Worm (Caenorhabditis elegans) whole organism, L3 larva: ENCODE measurements around the gene ZK1320.7.
A peak's percentile ranks its signal among the peaks of the same experiment; 100 is the strongest.

ENCODE experiments used
- R02D3.7 ChIP-seq: fragments of 150-350 bp; optimal IDR thresholded peaks from 2 replicates; lab custom pipeline; 2014; ENCODE audit warnings: missing biosample characterization, missing genetic modification characterization
- ZK546.5 ChIP-seq: sonication (generic microtip); optimal IDR thresholded peaks from 2 replicates; lab custom pipeline; 2017; ENCODE audit warnings: missing biosample characterization, missing genetic modification characterization
- aly-2 ChIP-seq: fragments of 150-350 bp; optimal IDR thresholded peaks from 2 replicates; lab custom pipeline; 2014; ENCODE audit warnings: missing biosample characterization, missing genetic modification characterization
- ceh-16 ChIP-seq: sonication (generic microtip); optimal IDR thresholded peaks from 2 replicates; lab custom pipeline; 2017; ENCODE audit warnings: missing biosample characterization, missing genetic modification characterization
- ceh-9 ChIP-seq: sonication (generic microtip); optimal IDR thresholded peaks from 2 replicates; lab custom pipeline; 2018; ENCODE audit warnings: missing biosample characterization, missing genetic modification characterization
- daf-12 ChIP-seq: fragments of 150-350 bp; optimal IDR thresholded peaks from 2 replicates; lab custom pipeline; 2014; ENCODE audit warnings: missing biosample characterization, missing genetic modification reagents, missing genetic modification characterization
- elt-2 ChIP-seq: sonication (generic microtip); optimal IDR thresholded peaks from 2 replicates; lab custom pipeline; 2016; ENCODE audit warnings: missing genetic modification reagents, mild to moderate bottlenecking, missing genetic modification characterization, missing compliant biosample characterization
- elt-3 ChIP-seq, 3 experiments: fragments of 150-350 bp in 1 of 3; sonication (generic microtip) in 2 of 3; optimal IDR thresholded peaks; 2 replicates in 2 of 3; 4 replicates in 1 of 3; lab custom pipeline; 2014 to 2017; ENCODE audit warnings: missing biosample characterization in 3 of 3, missing genetic modification characterization in 3 of 3
- eor-1 ChIP-seq, 2 experiments: fragments of 150-350 bp; optimal IDR thresholded peaks; 2 replicates each; lab custom pipeline; 2014 to 2018; ENCODE audit warnings: missing biosample characterization in 2 of 2, missing genetic modification characterization in 2 of 2
- fkh-10 ChIP-seq: sonication (generic microtip); optimal IDR thresholded peaks from 2 replicates; lab custom pipeline; 2017; ENCODE audit warnings: missing biosample characterization, missing genetic modification reagents, missing genetic modification characterization
- fkh-2 ChIP-seq: fragments of 150-350 bp; optimal IDR thresholded peaks from 2 replicates; lab custom pipeline; 2014; ENCODE audit warnings: missing biosample characterization, missing genetic modification reagents, missing genetic modification characterization
- fos-1 ChIP-seq: fragments of 150-350 bp; optimal IDR thresholded peaks from 2 replicates; lab custom pipeline; 2014; ENCODE audit warnings: missing biosample characterization, missing genetic modification characterization
- hmg-11 ChIP-seq: sonication (generic microtip); optimal IDR thresholded peaks from 2 replicates; lab custom pipeline; 2016; ENCODE audit warnings: missing genetic modification characterization, missing compliant biosample characterization
- lin-15B ChIP-seq: fragments of 150-350 bp; optimal IDR thresholded peaks from 2 replicates; lab custom pipeline; 2014; ENCODE audit warnings: missing biosample characterization, missing genetic modification characterization
- lin-39 ChIP-seq: fragments of 150-350 bp; optimal IDR thresholded peaks from 2 replicates; lab custom pipeline; 2018; ENCODE audit warnings: missing biosample characterization, missing genetic modification reagents, missing genetic modification characterization
- lsy-12 ChIP-seq: sonication (generic microtip); optimal IDR thresholded peaks from 2 replicates; lab custom pipeline; 2016; ENCODE audit warnings: mild to moderate bottlenecking, missing genetic modification characterization, missing compliant biosample characterization
- mdl-1 ChIP-seq: fragments of 150-350 bp; optimal IDR thresholded peaks from 2 replicates; lab custom pipeline; 2014; ENCODE audit warnings: missing biosample characterization, missing genetic modification characterization
- mml-1 ChIP-seq: fragments of 150-350 bp; sonication (generic microtip); optimal IDR thresholded peaks from 3 replicates; lab custom pipeline; 2014; ENCODE audit warnings: missing biosample characterization, missing genetic modification characterization
- nfya-1 ChIP-seq: sonication (generic microtip); optimal IDR thresholded peaks from 2 replicates; lab custom pipeline; 2017; ENCODE audit warnings: missing genetic modification characterization, mild to moderate bottlenecking, missing compliant biosample characterization, antibody characterized with exemption, moderate library complexity; ENCODE audit not compliant: insufficient read depth
- nhr-11 ChIP-seq: fragments of 150-350 bp; optimal IDR thresholded peaks from 2 replicates; lab custom pipeline; 2014; ENCODE audit warnings: missing biosample characterization, missing genetic modification characterization
- nhr-23 ChIP-seq: fragments of 150-350 bp; optimal IDR thresholded peaks from 2 replicates; lab custom pipeline; 2014; ENCODE audit warnings: missing biosample characterization, missing genetic modification reagents, missing genetic modification characterization
- nhr-25 ChIP-seq: sonication (generic microtip); optimal IDR thresholded peaks from 2 replicates; lab custom pipeline; 2017; ENCODE audit warnings: missing biosample characterization, missing genetic modification characterization
- nhr-28 ChIP-seq: fragments of 150-350 bp; optimal IDR thresholded peaks from 2 replicates; lab custom pipeline; 2014; ENCODE audit warnings: missing biosample characterization, missing genetic modification characterization
- nhr-43 ChIP-seq: sonication (generic microtip); optimal IDR thresholded peaks from 2 replicates; lab custom pipeline; 2016; ENCODE audit warnings: mild to moderate bottlenecking, missing genetic modification characterization, missing compliant biosample characterization; ENCODE audit not compliant: poor library complexity, severe bottlenecking
- nhr-67 ChIP-seq: fragments of 150-350 bp; optimal IDR thresholded peaks from 2 replicates; lab custom pipeline; 2014; ENCODE audit warnings: missing biosample characterization, missing genetic modification characterization
- nhr-77 ChIP-seq: fragments of 150-350 bp; optimal IDR thresholded peaks from 2 replicates; lab custom pipeline; 2014; ENCODE audit warnings: missing biosample characterization, missing genetic modification characterization
- pha-4 ChIP-seq: fragments of 150-350 bp; optimal IDR thresholded peaks from 2 replicates; lab custom pipeline; 2014; ENCODE audit warnings: missing biosample characterization, missing genetic modification reagents, missing genetic modification characterization
- pqm-1 ChIP-seq: fragments of 150-350 bp; optimal IDR thresholded peaks from 2 replicates; lab custom pipeline; 2017; ENCODE audit warnings: missing biosample characterization, missing genetic modification characterization, inconsistent platforms
- skn-1 ChIP-seq: fragments of 150-350 bp; optimal IDR thresholded peaks from 2 replicates; lab custom pipeline; 2014; ENCODE audit warnings: missing biosample characterization, missing genetic modification characterization
- snpc-4 ChIP-seq: fragments of 150-350 bp; optimal IDR thresholded peaks from 2 replicates; lab custom pipeline; 2014; ENCODE audit warnings: missing biosample characterization, missing genetic modification characterization
- unc-39 ChIP-seq: sonication (generic microtip); optimal IDR thresholded peaks from 4 replicates; lab custom pipeline; 2017; ENCODE audit warnings: missing biosample characterization, missing genetic modification characterization
- unc-62 ChIP-seq: fragments of 150-350 bp; sonication (generic microtip); optimal IDR thresholded peaks from 4 replicates; lab custom pipeline; 2014; ENCODE audit warnings: missing biosample characterization, missing genetic modification reagents, missing genetic modification characterization
- zag-1 ChIP-seq: fragments of 150-350 bp; optimal IDR thresholded peaks from 2 replicates; lab custom pipeline; 2014; ENCODE audit warnings: missing biosample characterization, missing genetic modification characterization
- ztf-11 ChIP-seq: fragments of 150-350 bp; optimal IDR thresholded peaks from 2 replicates; lab custom pipeline; 2014; ENCODE audit warnings: missing biosample characterization, missing genetic modification characterization
- ztf-4 ChIP-seq: fragments of 150-350 bp; optimal IDR thresholded peaks from 2 replicates; lab custom pipeline; 2014; ENCODE audit warnings: missing biosample characterization, missing genetic modification characterization

Gene ZK1320.7

ce11 chrII:9662797-9663196 is 8.6 kb upstream of the ZK1320.7 start, which contains the start of gene cyp-13A10:
Gene cyp-13A10, minus strand, starts transcription at chrII:9662884.
- TF ChIP-seq mdl-1: no peak
- no peak for TF ChIP-seq eor-1 (tag; optimal IDR thresholded peaks at IDR 0.05; lab: Kevin White, UChicago)
- no peak for TF ChIP-seq nhr-11 (tag; lab: Kevin White, UChicago)
- no peak for TF ChIP-seq nhr-28
- no peak for TF ChIP-seq skn-1 (tag; lab: Kevin White, UChicago)
- no peak for TF ChIP-seq lsy-12 (tag; lab: Kevin White, UChicago)
- TF ChIP-seq pqm-1 (tag; lab: Kevin White, UChicago): no peak
- TF ChIP-seq daf-12 (tag; lab: Kevin White, UChicago): no peak
- TF ChIP-seq elt-3 (tag; optimal IDR thresholded peaks at IDR 0.05; lab: Kevin White, UChicago): no peak
- TF ChIP-seq nhr-67 (tag; lab: Kevin White, UChicago): no peak
- no peak for TF ChIP-seq pha-4 (tag; lab: Kevin White, UChicago)
- TF ChIP-seq R02D3.7 (tag; lab: Kevin White, UChicago): no peak
- no peak for TF ChIP-seq lin-39 (tag; lab: Kevin White, UChicago)
- TF ChIP-seq unc-39: no peak
- no peak for TF ChIP-seq ztf-11 (tag; lab: Kevin White, UChicago)
- no peak for TF ChIP-seq fos-1 (tag; lab: Kevin White, UChicago)

ce11 chrII:9665577-9665976 is 5.8 kb upstream of the ZK1320.7 start, which contains the start of gene ZK1320.5:
Gene ZK1320.5, minus strand, starts transcription at chrII:9665677.
- TF ChIP-seq fkh-10 (GFP tag; lab: Kevin White, UChicago) (no peak), fkh-2 (tag; lab: Kevin White, UChicago) (no peak)

ce11 chrII:9667382-9667781 is 4.0 kb upstream of the ZK1320.7 start, which contains the start of gene ZK1320.11:
Gene ZK1320.11, plus strand, starts transcription at chrII:9667624.
- TF ChIP-seq nfya-1 (tag; lab: Kevin White, UChicago) (peak; percentile 34), lin-15B (tag; lab: Kevin White, UChicago) (no peak), pha-4 (tag; lab: Kevin White, UChicago) (peak; percentile 19), nhr-67 (tag; lab: Kevin White, UChicago) (no peak)

- TF ChIP-seq skn-1 (tag; lab: Kevin White, UChicago) (no peak), mml-1 (tag; lab: Kevin White, UChicago) (no peak), ztf-11 (tag; lab: Kevin White, UChicago) (no peak), R02D3.7 (tag; lab: Kevin White, UChicago) (peak; percentile 92), ztf-4 (tag; lab: Kevin White, UChicago) (no peak), pha-4 (tag; lab: Kevin White, UChicago) (peak; percentile 84), elt-2 (peak; percentile 12), mdl-1 (no peak), elt-3 (tag; optimal IDR thresholded peaks at IDR 0.05; lab: Kevin White, UChicago) (no peak), zag-1 (tag; lab: Kevin White, UChicago) (no peak), lsy-12 (tag; lab: Kevin White, UChicago) (no peak), unc-62 (GFP tag; lab: Kevin White, UChicago) (no peak), ZK546.5 (tag; lab: Kevin White, UChicago) (no peak), nhr-23 (peak; percentile 57), lin-15B (tag; lab: Kevin White, UChicago) (peak; percentile 47), snpc-4 (tag; lab: Kevin White, UChicago) (no peak), nhr-25 (tag; lab: Kevin White, UChicago) (peak; percentile 6), aly-2 (tag; lab: Kevin White, UChicago) (no peak), nhr-11 (tag; lab: Kevin White, UChicago) (no peak), pqm-1 (tag; lab: Kevin White, UChicago) (no peak), ceh-16 (tag; lab: Kevin White, UChicago) (no peak), unc-39 (no peak), daf-12 (tag; lab: Kevin White, UChicago) (no peak), ceh-9 (tag; lab: Kevin White, UChicago) (no peak), fkh-10 (GFP tag; lab: Kevin White, UChicago) (no peak), hmg-11 (peak; percentile 55), lin-39 (tag; lab: Kevin White, UChicago) (peak; percentile 7)
Observed at ce11 chrII:9668959-9669358, 2.4 kb upstream of the ZK1320.7 start, which contains the start of gene taf-8. Gene taf-8, plus strand, starts transcription at chrII:9669318.

- no peak for TF ChIP-seq nhr-77 (tag; lab: Kevin White, UChicago)
- TF ChIP-seq pqm-1 (tag; lab: Kevin White, UChicago): no peak
- no peak for TF ChIP-seq ceh-16 (tag; lab: Kevin White, UChicago)
- TF ChIP-seq nhr-43: no peak
Observed at ce11 chrII:9674678-9675077, 3.3 kb downstream of the ZK1320.7 start, which contains the start of gene arc-1. Gene arc-1, plus strand, starts transcription at chrII:9674978.
